Fruit fly (Drosophila melanogaster) whole organism, embryonic: Measurements from ENCODE around the gene beta4GalNAcTB.

Experiments
- Abd-B ChIP-seq: fragments of 200-800 bp; sonication (Bioruptor generic); optimal IDR thresholded peaks from 2 replicates; lab custom pipeline; 2018; ENCODE audit warnings: missing biosample characterization, mild to moderate bottlenecking, missing genetic modification characterization, moderate library complexity
- CG12155 ChIP-seq: fragments of 200-800 bp; sonication (Bioruptor generic); optimal IDR thresholded peaks from 3 replicates; lab custom pipeline; 2016; ENCODE audit warnings: missing biosample characterization, missing genetic modification characterization
- CG13624 ChIP-seq: fragments of 200-800 bp; sonication (Bioruptor generic); optimal IDR thresholded peaks from 2 replicates; lab custom pipeline; 2016; ENCODE audit warnings: missing biosample characterization, missing genetic modification characterization
- CG1647 ChIP-seq: fragments of 200-800 bp; sonication (Bioruptor generic); optimal IDR thresholded peaks from 3 replicates; lab custom pipeline; 2016; ENCODE audit warnings: missing biosample characterization, missing genetic modification characterization
- CG17361 ChIP-seq: fragments of 200-800 bp; sonication (Bioruptor generic); IDR thresholded peaks from 3 replicates; pipeline ENCODE4 v1.3.6; 2022; ENCODE audit warnings: missing biosample characterization, missing genetic modification characterization
- CG2116 ChIP-seq: fragments of 200-800 bp; sonication (Bioruptor generic); optimal IDR thresholded peaks from 3 replicates; lab custom pipeline; 2018; ENCODE audit warnings: missing biosample characterization, mild to moderate bottlenecking, missing genetic modification characterization
- CG30431 ChIP-seq: fragments of 200-800 bp; sonication (Bioruptor generic); optimal IDR thresholded peaks from 2 replicates; lab custom pipeline; 2017; ENCODE audit warnings: missing biosample characterization, missing genetic modification characterization
- CG33213 ChIP-seq: fragments of 200-800 bp; sonication (Bioruptor generic); optimal IDR thresholded peaks from 3 replicates; lab custom pipeline; 2016; ENCODE audit warnings: missing biosample characterization, missing genetic modification characterization
- CG34224 ChIP-seq: fragments of 200-800 bp; sonication (Bioruptor generic); IDR thresholded peaks from 3 replicates; pipeline ENCODE4 v1.3.6; 2022; ENCODE audit warnings: missing biosample characterization, missing genetic modification characterization; ENCODE audit not compliant: partially characterized antibody
- CG4282 ChIP-seq: fragments of 200-800 bp; sonication (Bioruptor generic); optimal IDR thresholded peaks from 2 replicates; lab custom pipeline; 2016; ENCODE audit warnings: missing biosample characterization, missing genetic modification characterization
- CG4424 ChIP-seq: fragments of 200-800 bp; sonication (Bioruptor generic); optimal IDR thresholded peaks from 3 replicates; lab custom pipeline; 2016; ENCODE audit warnings: missing biosample characterization, missing genetic modification characterization
- CG6272 ChIP-seq: fragments of 200-800 bp; sonication (Bioruptor generic); IDR thresholded peaks from 2 replicates; pipeline ENCODE4 v1.3.6; 2022; ENCODE audit warnings: missing biosample characterization, missing genetic modification characterization
- CG6765 ChIP-seq: fragments of 200-800 bp; sonication (Bioruptor generic); optimal IDR thresholded peaks from 3 replicates; lab custom pipeline; 2017; ENCODE audit warnings: missing biosample characterization, mild to moderate bottlenecking, missing genetic modification characterization
- CG7745 ChIP-seq: fragments of 200-800 bp; sonication (Bioruptor generic); optimal IDR thresholded peaks from 2 replicates; lab custom pipeline; 2018; ENCODE audit warnings: missing biosample characterization, mild to moderate bottlenecking, missing genetic modification characterization, moderate library complexity
- CG7987 ChIP-seq: fragments of 200-800 bp; sonication (Bioruptor generic); optimal IDR thresholded peaks from 2 replicates; lab custom pipeline; 2018; ENCODE audit warnings: missing biosample characterization, mild to moderate bottlenecking, missing genetic modification characterization, moderate library complexity
- CG8765 ChIP-seq: fragments of 200-800 bp; sonication (Bioruptor generic); IDR thresholded peaks from 2 replicates; pipeline ENCODE4 v1.3.6; 2022; ENCODE audit warnings: missing biosample characterization, missing genetic modification characterization
- CHES-1-like ChIP-seq: fragments of 200-800 bp; sonication (Bioruptor generic); optimal IDR thresholded peaks from 2 replicates; lab custom pipeline; 2016; ENCODE audit warnings: missing biosample characterization, missing genetic modification characterization
- CoRest ChIP-seq: fragments of 200-800 bp; sonication (Bioruptor generic); optimal IDR thresholded peaks from 3 replicates; lab custom pipeline; 2018; ENCODE audit warnings: missing biosample characterization, mild to moderate bottlenecking, missing genetic modification characterization, moderate library complexity
- Doc3 ChIP-seq: fragments of 200-800 bp; sonication (Bioruptor generic); IDR thresholded peaks from 3 replicates; pipeline ENCODE4 v1.3.6; 2022; ENCODE audit warnings: missing biosample characterization, missing genetic modification characterization; ENCODE audit not compliant: partially characterized antibody
- Dp ChIP-seq: fragments of 200-800 bp; sonication (Bioruptor generic); optimal IDR thresholded peaks from 2 replicates; lab custom pipeline; 2018; ENCODE audit warnings: missing biosample characterization, mild to moderate bottlenecking, missing genetic modification characterization, moderate library complexity
- E2f2 ChIP-seq: fragments of 200-800 bp; sonication (Bioruptor generic); IDR thresholded peaks from 2 replicates; pipeline ENCODE4 v1.3.6; 2022; ENCODE audit warnings: missing biosample characterization, missing genetic modification characterization
- Hr39 ChIP-seq: fragments of >200 bp; optimal IDR thresholded peaks from 2 replicates; lab custom pipeline; 2017
- Lpt ChIP-seq: fragments of >200 bp; optimal IDR thresholded peaks from 2 replicates; lab custom pipeline; 2018; ENCODE audit warnings: missing biosample characterization, missing genetic modification characterization
- Max ChIP-seq: fragments of 200-800 bp; sonication (Bioruptor generic); optimal IDR thresholded peaks from 2 replicates; lab custom pipeline; 2016; ENCODE audit warnings: missing biosample characterization, mild to moderate bottlenecking, missing genetic modification characterization
- Meics ChIP-seq: fragments of 200-800 bp; sonication (Bioruptor generic); optimal IDR thresholded peaks from 2 replicates; lab custom pipeline; 2017; ENCODE audit warnings: missing biosample characterization, mild to moderate bottlenecking, missing genetic modification characterization
- Oli ChIP-seq: fragments of 200-800 bp; sonication (Bioruptor generic); optimal IDR thresholded peaks from 2 replicates; lab custom pipeline; 2018; ENCODE audit warnings: missing biosample characterization, mild to moderate bottlenecking, missing genetic modification characterization, moderate library complexity
- Opbp ChIP-seq: fragments of 200-800 bp; sonication (Bioruptor generic); IDR thresholded peaks from 3 replicates; pipeline ENCODE4 v1.3.6; 2022; ENCODE audit warnings: missing biosample characterization, missing genetic modification characterization; ENCODE audit not compliant: partially characterized antibody
- Six4 ChIP-seq: fragments of 200-800 bp; sonication (Bioruptor generic); optimal IDR thresholded peaks from 2 replicates; lab custom pipeline; 2016; ENCODE audit warnings: missing biosample characterization, missing genetic modification characterization
- Tbp ChIP-seq: fragments of >200 bp; optimal IDR thresholded peaks from 2 replicates; lab custom pipeline; 2018; ENCODE audit warnings: missing biosample characterization, missing genetic modification characterization
- abd-A ChIP-seq: fragments of 200-800 bp; sonication (Bioruptor generic); optimal IDR thresholded peaks from 3 replicates; lab custom pipeline; 2019; ENCODE audit warnings: missing biosample characterization, mild to moderate bottlenecking, missing genetic modification characterization, moderate library complexity
- cg ChIP-seq: fragments of 200-800 bp; sonication (Bioruptor generic); optimal IDR thresholded peaks from 3 replicates; lab custom pipeline; 2019; ENCODE audit warnings: missing biosample characterization, mild to moderate bottlenecking, missing genetic modification characterization, moderate library complexity
- croc ChIP-seq: fragments of 200-800 bp; sonication (Bioruptor generic); conservative IDR thresholded peaks from 3 replicates; pipeline ENCODE4 v1.3.6; 2022; ENCODE audit warnings: missing biosample characterization, missing genetic modification characterization
- cwo ChIP-seq: fragments of 200-800 bp; sonication (Bioruptor generic); optimal IDR thresholded peaks from 3 replicates; lab custom pipeline; 2017; ENCODE audit warnings: missing biosample characterization, missing genetic modification characterization, mild to moderate bottlenecking, moderate library complexity, missing genetic modification reagents
- dmrt11E ChIP-seq: fragments of 200-800 bp; sonication (Bioruptor generic); optimal IDR thresholded peaks from 3 replicates; lab custom pipeline; 2018; ENCODE audit warnings: missing biosample characterization, mild to moderate bottlenecking, missing genetic modification characterization, moderate library complexity
- fd102C ChIP-seq: fragments of 200-800 bp; sonication (Bioruptor generic); optimal IDR thresholded peaks from 2 replicates; lab custom pipeline; 2018; ENCODE audit warnings: missing biosample characterization, mild to moderate bottlenecking, missing genetic modification characterization, moderate library complexity
- ftz-f1 ChIP-seq: fragments of 200-800 bp; sonication (Bioruptor generic); optimal IDR thresholded peaks from 2 replicates; lab custom pipeline; 2016; ENCODE audit warnings: missing biosample characterization, missing genetic modification characterization
- gsb ChIP-seq: fragments of 200-800 bp; sonication (Bioruptor generic); IDR thresholded peaks from 2 replicates; pipeline ENCODE4 v1.3.6; 2022; ENCODE audit warnings: missing biosample characterization, missing genetic modification characterization
- gsb-n ChIP-seq: fragments of 200-800 bp; sonication (Bioruptor generic); optimal IDR thresholded peaks from 3 replicates; lab custom pipeline; 2018; ENCODE audit warnings: missing biosample characterization, mild to moderate bottlenecking, missing genetic modification characterization
- gt ChIP-seq: fragments of 200-800 bp; sonication (Bioruptor generic); IDR thresholded peaks from 2 replicates; pipeline ENCODE4 v1.3.6; 2022; ENCODE audit warnings: missing biosample characterization, missing genetic modification characterization
- insv ChIP-seq, 2 experiments: fragments of 200-800 bp; sonication (Bioruptor generic); optimal IDR thresholded peaks; 3 replicates each; lab custom pipeline; 2016 to 2018; ENCODE audit warnings: missing biosample characterization in 2 of 2, missing genetic modification characterization in 2 of 2
- lmd ChIP-seq: fragments of 200-800 bp; sonication (Bioruptor generic); IDR thresholded peaks from 2 replicates; pipeline ENCODE4 v1.3.6; 2022; ENCODE audit warnings: missing biosample characterization, missing genetic modification characterization
- lov ChIP-seq, 2 experiments: fragments of 200-800 bp in 1 of 2; fragments of >200 bp in 1 of 2; sonication (Bioruptor generic) in 1 of 2; IDR thresholded peaks in 1 of 2; optimal IDR thresholded peaks in 1 of 2; 2 replicates in 1 of 2; 3 replicates in 1 of 2; pipeline versions ENCODE4 v1.3.6 to Lab custom; 2017 to 2022; ENCODE audit warnings: missing biosample characterization in 1 of 2, missing genetic modification characterization in 1 of 2
- pfk ChIP-seq: fragments of 200-800 bp; sonication (Bioruptor generic); optimal IDR thresholded peaks from 2 replicates; lab custom pipeline; 2018; ENCODE audit warnings: missing biosample characterization, mild to moderate bottlenecking, missing genetic modification characterization, moderate library complexity
- schlank ChIP-seq: fragments of 200-800 bp; sonication (Bioruptor generic); optimal IDR thresholded peaks from 2 replicates; lab custom pipeline; 2018; ENCODE audit warnings: missing biosample characterization, mild to moderate bottlenecking, missing genetic modification characterization
- slbo ChIP-seq: fragments of 200-800 bp; sonication (Bioruptor generic); IDR thresholded peaks from 2 replicates; pipeline ENCODE4 v1.3.6; 2022; ENCODE audit warnings: missing biosample characterization, missing genetic modification characterization
- slp2 ChIP-seq: fragments of 200-800 bp; sonication (Bioruptor generic); optimal IDR thresholded peaks from 2 replicates; lab custom pipeline; 2016; ENCODE audit warnings: missing biosample characterization, missing genetic modification characterization
- so ChIP-seq: fragments of 200-800 bp; sonication (Bioruptor generic); IDR thresholded peaks from 3 replicates; pipeline ENCODE4 v1.3.6; 2022; ENCODE audit warnings: missing biosample characterization, missing genetic modification characterization
- stwl ChIP-seq: fragments of 200-800 bp; sonication (Bioruptor generic); optimal IDR thresholded peaks from 3 replicates; lab custom pipeline; 2018; ENCODE audit warnings: missing biosample characterization, mild to moderate bottlenecking, missing genetic modification characterization, moderate library complexity
- trem ChIP-seq: fragments of 200-800 bp; optimal IDR thresholded peaks from 3 replicates; lab custom pipeline; 2019; ENCODE audit warnings: missing biosample characterization, mild to moderate bottlenecking, missing genetic modification characterization, moderate library complexity

Gene beta4GalNAcTB

DNA sequence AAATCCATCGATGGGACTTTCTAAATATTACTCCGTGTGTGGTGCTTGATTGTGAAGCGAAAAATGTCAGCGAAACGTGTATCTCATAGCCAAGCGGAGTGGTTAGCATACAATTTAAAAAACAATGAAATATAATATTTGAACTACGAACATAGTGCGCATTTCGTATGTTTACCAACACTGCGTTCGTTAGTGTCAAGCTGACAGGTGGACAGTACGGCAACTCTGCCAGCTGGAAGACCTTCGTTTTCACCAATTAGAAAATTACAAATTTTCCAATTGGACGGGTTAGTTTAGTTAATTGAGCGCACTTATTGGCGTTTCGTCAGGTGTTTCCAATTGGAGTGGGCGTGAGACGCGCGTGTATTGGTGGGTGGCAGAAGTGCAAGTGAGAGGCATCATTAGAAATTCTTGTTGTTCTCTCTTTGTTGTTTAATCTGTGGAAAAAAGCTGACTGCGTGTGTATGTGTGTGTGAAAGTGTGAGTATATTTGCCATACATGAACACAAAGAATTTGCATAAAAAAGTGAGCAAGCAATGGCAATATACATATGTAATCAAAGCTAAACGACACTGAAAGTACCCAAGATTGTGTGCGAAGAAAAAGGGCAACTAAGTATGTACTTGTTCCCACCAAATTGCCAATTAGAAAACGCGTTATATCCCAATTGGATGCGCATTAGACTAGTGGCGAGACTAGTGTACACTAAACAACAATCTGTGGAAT, 6.1 kb upstream of the beta4GalNAcTB start (continued):
- TF ChIP-seq CoRest (tag; lab: Kevin White, UChicago) (peak; percentile 34), trem (tag; lab: Kevin White, UChicago) (peak; percentile 58), CG34224 (GFP tag; lab: Robert Waterston, UW) (peak; percentile 8; the same call in 1 of the 3 replicates), pfk (GFP tag; lab: Kevin White, UChicago) (no peak), so (GFP tag; lab: Robert Waterston, UW) (no peak), CG1647 (peak; percentile 30), Max (GFP tag; lab: Kevin White, UChicago) (peak; percentile 46), slp2 (GFP tag; lab: Kevin White, UChicago) (peak; percentile 18), ftz-f1 (GFP tag; lab: Kevin White, UChicago) (peak; percentile 96), dmrt11E (tag; lab: Kevin White, UChicago) (peak; percentile 17), CG2116 (GFP tag; lab: Kevin White, UChicago) (peak; percentile 25), insv (GFP tag; optimal IDR thresholded peaks at IDR 0.05; lab: Kevin White, UChicago) (peak; percentile 99), Six4 (GFP tag; lab: Kevin White, UChicago) (no peak), CHES-1-like (GFP tag; lab: Kevin White, UChicago) (peak; percentile 46), CG30431 (GFP tag; lab: Kevin White, UChicago) (no peak), CG17361 (GFP tag; lab: Robert Waterston, UW) (no peak), CG6272 (GFP tag; lab: Robert Waterston, UW) (no peak), gsb (GFP tag; lab: Robert Waterston, UW) (no peak), schlank (tag; lab: Kevin White, UChicago) (no peak), stwl (tag; lab: Kevin White, UChicago) (peak; percentile 95), fd102C (GFP tag; lab: Kevin White, UChicago) (no peak), lmd (GFP tag; lab: Robert Waterston, UW) (peak; percentile 16; the same call in 1 of the 2 replicates), lov (optimal IDR thresholded peaks at IDR 0.05; lab: Kevin White, UChicago) (no peak), lov (GFP tag; IDR thresholded peaks at IDR 0.05; lab: Robert Waterston, UW) (no peak), CG33213 (GFP tag; lab: Kevin White, UChicago) (peak; percentile 46), cwo (no peak), Tbp (GFP tag; lab: Kevin White, UChicago) (no peak), Opbp (GFP tag; lab: Robert Waterston, UW) (0 out of 3 replicates have a peak, but pooled peaks have one; percentile 31), Doc3 (GFP tag; lab: Robert Waterston, UW) (0 out of 3 replicates have a peak, but pooled peaks have one; percentile 29), Oli (tag; lab: Kevin White, UChicago) (no peak), CG4282 (GFP tag; lab: Kevin White, UChicago) (peak; percentile 23), Hr39 (lab: Kevin White, UChicago) (no peak), CG12155 (GFP tag; lab: Kevin White, UChicago) (peak; percentile 38), gsb-n (tag; lab: Kevin White, UChicago) (no peak), CG4424 (GFP tag; lab: Kevin White, UChicago) (no peak), Lpt (no peak), CG6765 (GFP tag; lab: Kevin White, UChicago) (peak; percentile 12), abd-A (tag; lab: Kevin White, UChicago) (no peak), CG13624 (GFP tag; lab: Kevin White, UChicago) (peak; percentile 11), slbo (GFP tag; lab: Robert Waterston, UW) (peak; percentile 43), Abd-B (GFP tag; lab: Kevin White, UChicago) (no peak), CG7745 (tag; lab: Kevin White, UChicago) (no peak), CG7987 (GFP tag; lab: Kevin White, UChicago) (no peak), E2f2 (peak; percentile 74), Meics (GFP tag; lab: Kevin White, UChicago) (peak; percentile 24), gt (no peak), CG8765 (no peak), croc (GFP tag; lab: Robert Waterston, UW) (no peak), Dp (GFP tag; lab: Kevin White, UChicago) (peak; percentile 57), cg (GFP tag; lab: Kevin White, UChicago) (peak; percentile 68)
